Fruit fly (Drosophila melanogaster): ENCODE data around the gene ppk24.

ppk24 gene

dm6 chr3R:31262298-31262697, 3.2 kb upstream of the ppk24 start, which contains the start of gene CAH5:
CAH5 (plus strand) TSS chr3R:31262598.
- no peak for TF ChIP-seq CG17801 (GFP tag; optimal IDR thresholded peaks at IDR 0.05; ENCODE audit: partially characterized antibody)

DNA sequence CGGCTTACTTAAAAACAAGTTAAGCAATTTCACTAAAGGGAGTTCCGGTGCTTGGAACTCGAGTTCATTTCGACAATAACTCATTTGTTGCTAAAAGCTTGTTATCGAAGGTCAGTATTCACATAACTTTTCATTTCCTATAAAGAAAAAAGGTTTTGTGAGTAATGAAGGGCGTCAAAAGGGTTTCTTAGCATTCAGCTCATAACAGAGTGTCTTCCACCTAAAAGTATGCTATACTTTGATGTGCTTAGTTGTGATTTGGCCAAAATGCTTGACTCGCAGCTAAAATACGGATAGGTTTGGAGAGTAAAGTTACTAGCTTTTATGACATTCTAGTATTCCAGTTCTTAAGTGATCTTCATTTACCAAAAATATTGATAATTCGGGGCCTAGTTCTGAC, 1.6 kb upstream of the ppk24 start:
- peak; percentile 0 for TF ChIP-seq CG17801 (GFP tag; optimal IDR thresholded peaks at IDR 0.05; ENCODE audit: partially characterized antibody)

- TF ChIP-seq CG17801 (GFP tag; optimal IDR thresholded peaks at IDR 0.05; ENCODE audit: partially characterized antibody): no peak
Observed at dm6 chr3R:31270783-31271427, 5.4 kb downstream of the ppk24 start.

DNA sequence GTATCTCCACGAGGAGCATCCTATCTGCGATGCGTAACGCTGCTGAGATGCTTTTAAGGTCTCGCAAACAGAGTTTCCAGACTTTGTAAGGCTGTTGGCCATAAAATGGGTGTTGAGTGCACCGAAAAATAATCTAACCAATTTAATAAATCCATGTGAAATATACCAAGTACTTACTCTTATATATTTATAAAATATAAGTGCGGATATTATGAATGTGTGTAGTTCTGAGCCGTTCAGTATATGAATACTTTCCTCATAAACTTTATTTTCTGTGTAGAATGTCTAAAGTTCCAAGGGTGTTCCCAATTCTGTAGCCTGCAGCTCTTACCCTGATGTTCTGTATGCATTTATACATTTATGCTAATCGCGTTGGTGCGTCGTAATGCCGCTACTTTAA, 20.3 kb downstream of the ppk24 start:
- TF ChIP-seq CG17801 (GFP tag; optimal IDR thresholded peaks at IDR 0.05; ENCODE audit: partially characterized antibody): no peak

DNA sequence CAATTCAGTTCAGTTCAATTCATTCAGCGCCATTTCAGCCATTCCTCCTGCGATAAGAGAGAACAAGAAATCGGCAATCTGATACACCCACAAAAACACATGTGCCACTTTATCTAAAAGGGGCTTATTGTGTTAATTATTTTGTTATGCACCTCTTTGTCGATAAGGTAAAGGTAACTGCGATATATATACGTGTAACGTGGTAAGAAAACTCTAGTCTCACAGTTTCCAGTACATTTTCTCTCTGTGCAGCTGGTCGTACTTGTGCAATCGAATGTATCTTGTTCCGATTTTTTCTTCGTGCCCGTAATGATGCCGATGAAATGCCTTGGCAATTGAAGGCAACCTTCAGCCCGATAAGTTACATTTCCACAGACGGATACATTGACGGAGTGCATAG, 22.0 kb downstream of the ppk24 start:
- no peak for TF ChIP-seq CG17801 (GFP tag; optimal IDR thresholded peaks at IDR 0.05; ENCODE audit: partially characterized antibody)

DNA sequence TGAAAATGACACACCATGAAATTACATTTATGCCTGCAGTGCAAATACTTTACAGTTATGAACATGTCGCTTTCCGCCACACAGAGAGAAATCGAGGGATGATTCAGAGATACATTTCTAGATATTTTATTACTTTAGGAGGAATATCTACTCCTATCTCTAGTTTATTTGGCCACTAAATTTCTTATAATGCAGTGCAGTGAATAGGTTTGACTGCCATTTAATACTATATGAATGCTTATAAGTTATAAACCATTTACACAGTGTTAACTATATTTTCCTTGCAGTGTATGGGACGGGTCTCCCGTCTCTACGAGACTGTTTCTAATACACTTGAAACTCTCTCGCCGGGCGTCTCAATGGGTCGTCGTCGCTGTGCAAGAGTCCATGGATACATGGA, 24.7 kb downstream of the ppk24 start:
- TF ChIP-seq CG17801 (GFP tag; optimal IDR thresholded peaks at IDR 0.05; ENCODE audit: partially characterized antibody): no peak

DNA sequence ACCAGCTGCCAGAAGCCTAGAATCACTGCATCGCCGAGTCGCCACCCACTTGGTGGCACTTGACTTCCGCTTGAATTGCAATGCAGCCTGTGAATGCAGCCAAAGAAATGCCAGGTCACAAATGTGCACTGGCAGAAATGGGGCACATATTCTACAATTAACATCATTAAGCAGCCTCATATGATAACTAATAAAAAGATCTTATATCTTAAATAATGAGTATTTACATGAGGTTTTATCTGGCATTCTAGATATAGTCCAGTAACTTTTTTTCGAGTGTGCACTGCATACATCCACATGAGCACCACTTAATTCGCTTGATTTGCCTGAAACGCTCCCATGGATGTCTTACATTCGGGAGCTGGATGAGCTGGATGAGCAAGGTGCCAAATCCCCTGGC, 30.2 kb downstream of the ppk24 start:
- no peak for TF ChIP-seq CG17801 (GFP tag; optimal IDR thresholded peaks at IDR 0.05; ENCODE audit: partially characterized antibody)

DNA sequence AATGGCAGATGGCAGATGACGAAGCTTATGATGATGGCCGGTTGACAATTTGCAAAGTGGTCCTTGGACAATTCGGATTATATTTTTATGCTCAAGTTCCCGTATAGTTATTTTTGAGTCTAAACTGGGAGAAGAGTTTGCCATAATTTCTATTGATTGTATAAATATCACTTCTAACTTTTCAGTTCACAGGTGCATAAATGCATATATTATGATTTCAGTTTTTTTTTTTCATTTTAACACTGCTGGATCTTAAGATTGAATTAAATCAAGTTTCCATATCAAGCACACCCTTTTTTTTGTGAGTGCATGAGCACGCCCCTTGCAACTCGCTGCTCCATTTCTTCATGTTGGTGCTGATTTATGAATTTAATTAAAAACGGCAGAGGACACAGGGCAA, 31.5 kb downstream of the ppk24 start:
- TF ChIP-seq CG17801 (GFP tag; optimal IDR thresholded peaks at IDR 0.05; ENCODE audit: partially characterized antibody): no peak

dm6 chr3R:31301527-31301926, 36.0 kb downstream of the ppk24 start:
- TF ChIP-seq CG17801 (GFP tag; optimal IDR thresholded peaks at IDR 0.05; ENCODE audit: partially characterized antibody): no peak

DNA sequence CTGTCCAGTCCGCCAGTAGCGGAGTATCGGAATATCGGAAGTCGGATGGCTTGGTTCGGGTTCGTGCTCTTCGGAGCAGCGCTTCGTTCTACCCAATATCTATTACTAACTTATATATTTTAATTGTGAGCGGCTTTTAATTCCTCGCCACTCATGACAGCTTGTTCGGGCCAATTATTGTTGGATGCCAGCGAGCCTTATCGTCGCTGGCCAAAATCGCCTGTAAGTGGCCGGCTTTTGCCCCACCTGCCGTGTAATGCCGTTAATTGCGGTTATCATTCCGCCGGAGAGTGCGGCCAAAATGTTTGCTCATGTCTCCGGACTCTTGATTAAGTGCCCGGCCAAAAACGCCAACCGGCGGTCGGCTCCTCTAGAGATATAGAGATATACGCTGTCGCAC, 39.8 kb downstream of the ppk24 start, which contains the start of gene pHCl-2:
TSS of gene pHCl-2 (minus strand) at position 101 of the 400 bp plus-strand sequence.
- TF ChIP-seq CG17801 (GFP tag; optimal IDR thresholded peaks at IDR 0.05; ENCODE audit: partially characterized antibody): no peak

dm6 chr3R:31306454-31306853, 40.9 kb downstream of the ppk24 start:
- TF ChIP-seq CG17801 (GFP tag; optimal IDR thresholded peaks at IDR 0.05; ENCODE audit: partially characterized antibody): no peak

dm6 chr3R:31308855-31309646, 43.5 kb downstream of the ppk24 start:
- TF ChIP-seq CG17801 (GFP tag; optimal IDR thresholded peaks at IDR 0.05; ENCODE audit: partially characterized antibody): no peak

- no peak for TF ChIP-seq CG17801 (GFP tag; optimal IDR thresholded peaks at IDR 0.05; ENCODE audit: partially characterized antibody)
Observed at dm6 chr3R:31310300-31310699, 44.8 kb downstream of the ppk24 start.

DNA sequence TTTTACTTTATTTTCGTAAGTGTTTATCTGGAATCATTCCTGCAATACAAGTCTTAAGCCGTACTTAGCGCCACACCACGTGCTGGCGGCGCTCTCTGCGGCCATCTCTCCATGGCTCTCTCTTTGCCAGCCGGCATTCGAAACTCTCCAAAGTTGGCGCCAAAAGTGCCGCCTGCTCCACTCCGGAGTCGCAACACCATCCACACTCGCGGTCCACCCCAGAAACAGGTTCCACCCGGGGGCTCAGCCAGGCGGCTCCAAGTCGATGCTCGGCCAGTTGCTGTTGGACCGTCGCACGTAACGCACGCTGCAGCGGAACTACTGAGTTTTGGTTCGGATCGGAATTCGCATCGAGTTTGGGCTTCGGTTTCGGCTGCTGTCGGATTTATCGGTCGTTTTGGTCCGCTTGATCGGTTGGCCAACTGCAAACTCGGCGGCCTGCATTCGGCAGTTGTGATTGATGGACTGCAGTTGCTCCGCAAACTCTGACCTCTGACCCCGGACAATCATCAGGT, 45.4 kb downstream of the ppk24 start, which contains the start of gene CG34347:
TSS of gene CG34347 (plus strand) at position 275 of the 515 bp plus-strand sequence.
- no peak for TF ChIP-seq CG17801 (GFP tag; optimal IDR thresholded peaks at IDR 0.05; ENCODE audit: partially characterized antibody)

- TF ChIP-seq CG17801 (GFP tag; optimal IDR thresholded peaks at IDR 0.05; ENCODE audit: partially characterized antibody): no peak
Observed at dm6 chr3R:31312287-31312686, 46.8 kb downstream of the ppk24 start.

- no peak for TF ChIP-seq CG17801 (GFP tag; optimal IDR thresholded peaks at IDR 0.05; ENCODE audit: partially characterized antibody)
Observed at dm6 chr3R:31314477-31314876, 48.9 kb downstream of the ppk24 start.
